Fruit fly (Drosophila melanogaster): ENCODE results near the gene Tak1.

The Tak1 gene

DNA sequence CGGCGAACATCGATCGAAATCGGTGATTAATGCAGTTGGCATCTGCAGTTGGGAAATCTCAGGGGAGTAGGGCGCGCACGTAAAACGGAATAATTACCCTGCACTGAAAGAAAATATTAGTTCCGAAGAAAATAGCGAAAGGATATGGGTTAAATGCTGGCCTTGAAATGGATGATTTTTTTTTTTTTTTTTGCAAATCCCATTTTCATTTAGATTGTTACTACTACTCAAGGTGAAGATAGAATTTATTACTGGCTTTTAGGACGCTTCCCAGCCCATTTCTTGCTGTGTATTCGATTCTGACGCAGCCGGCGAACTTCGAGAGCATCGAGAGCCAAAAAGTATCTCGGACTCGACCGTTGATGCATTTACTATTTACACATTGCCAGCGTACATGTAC lies 5.7 kb downstream of the Tak1 start (continued):
- TF ChIP-seq CG31388 (GFP tag; optimal IDR thresholded peaks at IDR 0.05) = no peak
- peak; percentile 92 for TF ChIP-seq sens (GFP tag)
- no peak for TF ChIP-seq jumu (GFP tag; optimal IDR thresholded peaks at IDR 0.05)
- TF ChIP-seq CG11093 (GFP tag; IDR thresholded peaks at IDR 0.05) = 0 out of 3 replicates have a peak, but pooled peaks have one; percentile 38
- no peak for TF ChIP-seq Ets65A (GFP tag)
- TF ChIP-seq CG9437 (GFP tag; optimal IDR thresholded peaks at IDR 0.05) = peak; percentile 10
- peak; percentile 20 for TF ChIP-seq Ssrp (tag; optimal IDR thresholded peaks at IDR 0.05)
- peak; percentile 34 for TF ChIP-seq maf-S (GFP tag; optimal IDR thresholded peaks at IDR 0.05)
- peak; percentile 27 for TF ChIP-seq CG4820 (GFP tag; optimal IDR thresholded peaks at IDR 0.05)
- TF ChIP-seq tap (tag; optimal IDR thresholded peaks at IDR 0.05) = no peak
- TF ChIP-seq CG3995 (GFP tag; optimal IDR thresholded peaks at IDR 0.05) = no peak
- TF ChIP-seq ssp (GFP tag; IDR thresholded peaks at IDR 0.05) = no peak
- TF ChIP-seq slbo (GFP tag; IDR thresholded peaks at IDR 0.05) = peak; percentile 68
- TF ChIP-seq CG10209 (GFP tag; optimal IDR thresholded peaks at IDR 0.05) = peak; percentile 35
- TF ChIP-seq CG12104 (GFP tag; optimal IDR thresholded peaks at IDR 0.05) = no peak
- TF ChIP-seq Rfx (GFP tag; IDR thresholded peaks at IDR 0.05) = peak; percentile 37; the same call in 1 of the 2 replicates
- TF ChIP-seq Bteb2 (GFP tag; optimal IDR thresholded peaks at IDR 0.05) = no peak
- no peak for TF ChIP-seq nom (GFP tag; optimal IDR thresholded peaks at IDR 0.05)
- TF ChIP-seq CG9215 (GFP tag; IDR thresholded peaks at IDR 0.05) = no peak
- no peak for TF ChIP-seq CG14667 (GFP tag; IDR thresholded peaks at IDR 0.05)
- no peak for TF ChIP-seq CG4617 (GFP tag; optimal IDR thresholded peaks at IDR 0.05; ENCODE audit: borderline replicate concordance)
- TF ChIP-seq CG17912 (GFP tag; optimal IDR thresholded peaks at IDR 0.05) = no peak
- no peak for TF ChIP-seq ab (GFP tag; optimal IDR thresholded peaks at IDR 0.05)
- peak; percentile 14 for TF ChIP-seq CG4424 (GFP tag; optimal IDR thresholded peaks at IDR 0.05)
- TF ChIP-seq Dip3 (GFP tag; optimal IDR thresholded peaks at IDR 0.05) = no peak
- TF ChIP-seq ase (GFP tag; IDR thresholded peaks at IDR 0.05) = no peak
- 0 out of 3 replicates have a peak, but pooled peaks have one; percentile 13 for TF ChIP-seq CG17361 (GFP tag; IDR thresholded peaks at IDR 0.05)
- peak; percentile 29 for TF ChIP-seq tx (GFP tag; optimal IDR thresholded peaks at IDR 0.05)
- TF ChIP-seq CG2116 (GFP tag; optimal IDR thresholded peaks at IDR 0.05) = no peak
- TF ChIP-seq her (GFP tag; optimal IDR thresholded peaks at IDR 0.05) = no peak
- TF ChIP-seq CG18619 (GFP tag; optimal IDR thresholded peaks at IDR 0.05) = peak; percentile 8
- no peak for TF ChIP-seq CG7357 (GFP tag; IDR thresholded peaks at IDR 0.05)
- no peak for TF ChIP-seq nerfin-2 (GFP tag; IDR thresholded peaks at IDR 0.05; ENCODE audit: partially characterized antibody)
- TF ChIP-seq CG13123 (GFP tag; optimal IDR thresholded peaks at IDR 0.05) = no peak
- TF ChIP-seq CG17612 (GFP tag; IDR thresholded peaks at IDR 0.05) = no peak
- peak in 1 of 2 experiments; percentile 59 for TF ChIP-seq bsh (GFP tag; optimal IDR thresholded peaks at IDR 0.05)
- TF ChIP-seq disco-r (GFP tag; optimal IDR thresholded peaks at IDR 0.05) = peak; percentile 4
- no peak for TF ChIP-seq pzg (GFP tag; optimal IDR thresholded peaks at IDR 0.05)
- no peak for TF ChIP-seq CG10274 (GFP tag; optimal IDR thresholded peaks at IDR 0.05)
- TF ChIP-seq tgo (GFP tag; IDR thresholded peaks at IDR 0.05) = peak; percentile 45; the same call in 2 of the 3 replicates
- peak; percentile 51 for TF ChIP-seq CG13424 (tag; optimal IDR thresholded peaks at IDR 0.05)
- no peak for TF ChIP-seq Ets97D (GFP tag; optimal IDR thresholded peaks at IDR 0.05)
- TF ChIP-seq Asciz (GFP tag; optimal IDR thresholded peaks at IDR 0.05) = no peak
- TF ChIP-seq CG11398 (GFP tag; optimal IDR thresholded peaks at IDR 0.05) = no peak
- no peak for TF ChIP-seq CG13296 (GFP tag; optimal IDR thresholded peaks at IDR 0.05)
- no peak for TF ChIP-seq CG7987 (GFP tag; optimal IDR thresholded peaks at IDR 0.05)
- peak; percentile 6 for TF ChIP-seq HmgZ (tag; optimal IDR thresholded peaks at IDR 0.05)
- TF ChIP-seq CG33213 (GFP tag; optimal IDR thresholded peaks at IDR 0.05) = no peak
- TF ChIP-seq Sry-δ (GFP tag; optimal IDR thresholded peaks at IDR 0.05) = peak; percentile 1
- TF ChIP-seq ara (GFP tag; IDR thresholded peaks at IDR 0.05) = 0 out of 2 replicates have a peak, but pooled peaks have one; percentile 43
- TF ChIP-seq HHEX (GFP tag; optimal IDR thresholded peaks at IDR 0.05) = peak; percentile 22
- no peak for TF ChIP-seq CG17802 (tag; optimal IDR thresholded peaks at IDR 0.05)
